Fruit fly (Drosophila melanogaster): ENCODE data around the gene escl.

escl gene

dm6 chr2L:11970853-11971397 is 19.8 kb upstream of the escl start (continued):
- TF ChIP-seq toy (GFP tag; IDR thresholded peaks at IDR 0.05) (no peak), Lhr (GFP tag; optimal IDR thresholded peaks at IDR 0.05) (no peak), CG7556 (GFP tag; optimal IDR thresholded peaks at IDR 0.05) (no peak), Hey (tag; optimal IDR thresholded peaks at IDR 0.05) (no peak), CG12942 (GFP tag; optimal IDR thresholded peaks at IDR 0.05) (no peak), Antp (GFP tag; optimal IDR thresholded peaks at IDR 0.05) (no peak), CG18619 (GFP tag; optimal IDR thresholded peaks at IDR 0.05) (no peak), Rx (GFP tag; IDR thresholded peaks at IDR 0.05) (no peak), ase (GFP tag; IDR thresholded peaks at IDR 0.05) (0 out of 3 replicates have a peak, but pooled peaks have one; percentile 40), chif (GFP tag; optimal IDR thresholded peaks at IDR 0.05) (no peak), CG15269 (tag; optimal IDR thresholded peaks at IDR 0.05) (no peak), sr (GFP tag; IDR thresholded peaks at IDR 0.05) (no peak), CG4617 (GFP tag; optimal IDR thresholded peaks at IDR 0.05; ENCODE audit: borderline replicate concordance) (no peak), CG31224 (GFP tag; IDR thresholded peaks at IDR 0.05) (no peak), H2.0 (GFP tag; IDR thresholded peaks at IDR 0.05) (no peak), sima (GFP tag; optimal IDR thresholded peaks at IDR 0.05) (no peak), dm (GFP tag; optimal IDR thresholded peaks at IDR 0.05) (peak; percentile 28), CG43689 (GFP tag; IDR thresholded peaks at IDR 0.05) (no peak), Spps (tag; optimal IDR thresholded peaks at IDR 0.05) (no peak), scrt (GFP tag; optimal IDR thresholded peaks at IDR 0.05) (no peak), unc-4 (GFP tag; IDR thresholded peaks at IDR 0.05; ENCODE audit: partially characterized antibody) (no peak), seq (GFP tag; IDR thresholded peaks at IDR 0.05) (peak; percentile 38; the same call in 1 of the 2 replicates), da (GFP tag; optimal IDR thresholded peaks at IDR 0.05) (peak; percentile 9), Dbx (GFP tag; IDR thresholded peaks at IDR 0.05) (peak; percentile 54; the same call in 1 of the 3 replicates), B-H2 (GFP tag; optimal IDR thresholded peaks at IDR 0.05) (no peak), MBD-R2 (GFP tag; IDR thresholded peaks at IDR 0.05) (0 out of 2 replicates have a peak, but pooled peaks have one; percentile 10), yki (optimal IDR thresholded peaks at IDR 0.05) (peak; percentile 49), CG6689 (GFP tag; IDR thresholded peaks at IDR 0.05) (no peak), ro (GFP tag; IDR thresholded peaks at IDR 0.05) (no peak), Taf1 (GFP tag; IDR thresholded peaks at IDR 0.05) (no peak), CG10979 (tag; optimal IDR thresholded peaks at IDR 0.05) (no peak), Ets97D (GFP tag; optimal IDR thresholded peaks at IDR 0.05) (no peak), Gsc (GFP tag; IDR thresholded peaks at IDR 0.05) (no peak), CG31365 (tag; optimal IDR thresholded peaks at IDR 0.05) (no peak), Blimp-1 (GFP tag; optimal IDR thresholded peaks at IDR 0.05) (peak; percentile 15), CG2120 (GFP tag; optimal IDR thresholded peaks at IDR 0.05) (no peak), CG6654 (GFP tag; optimal IDR thresholded peaks at IDR 0.05) (no peak), pho (GFP tag; optimal IDR thresholded peaks at IDR 0.05) (no peak), Doc2 (GFP tag; IDR thresholded peaks at IDR 0.05) (no peak), CG15601 (tag; optimal IDR thresholded peaks at IDR 0.05) (peak; percentile 61), CG3065 (GFP tag; optimal IDR thresholded peaks at IDR 0.05) (no peak), CG16863 (GFP tag; optimal IDR thresholded peaks at IDR 0.05) (no peak), CG2199 (GFP tag; IDR thresholded peaks at IDR 0.05) (peak; percentile 85; the same call in 2 of the 3 replicates), CG10267 (tag; optimal IDR thresholded peaks at IDR 0.05) (no peak), lilli (GFP tag; optimal IDR thresholded peaks at IDR 0.05) (peak; percentile 34), maf-S (GFP tag; optimal IDR thresholded peaks at IDR 0.05) (no peak), trem (tag; optimal IDR thresholded peaks at IDR 0.05) (no peak), klu (GFP tag; IDR thresholded peaks at IDR 0.05) (no peak), Meics (GFP tag; optimal IDR thresholded peaks at IDR 0.05) (peak; percentile 17), Dfd (GFP tag; optimal IDR thresholded peaks at IDR 0.05) (no peak), CG12299 (tag; optimal IDR thresholded peaks at IDR 0.05) (no peak), chn (GFP tag; optimal IDR thresholded peaks at IDR 0.05) (peak; percentile 17)

All from whole organism, embryonic.